Fruit fly (Drosophila melanogaster) Kc167 (cell line): Measurements from ENCODE around the gene IP3K1.

ENCODE experiments used
- Myc ChIP-seq: fragments of >200 bp; optimal IDR thresholded peaks from 2 replicates; lab custom pipeline; 2017; ENCODE audit warnings: missing external identifiers
- Sin3A ChIP-seq: fragments of >200 bp; optimal IDR thresholded peaks from 2 replicates; lab custom pipeline; 2018; ENCODE audit warnings: missing external identifiers
- h ChIP-seq: fragments of >200 bp; optimal IDR thresholded peaks from 3 replicates; lab custom pipeline; 2018; ENCODE audit warnings: missing external identifiers
- insv ChIP-seq: fragments of >200 bp; optimal IDR thresholded peaks from 3 replicates; lab custom pipeline; 2018; ENCODE audit warnings: missing external identifiers
- psq ChIP-seq: fragments of >200 bp; optimal IDR thresholded peaks from 2 replicates; lab custom pipeline; 2017; ENCODE audit warnings: missing external identifiers
- ttk ChIP-seq: sonication (Bioruptor generic); optimal IDR thresholded peaks from 2 replicates; lab custom pipeline; 2017; ENCODE audit warnings: missing external identifiers

IP3K1 gene

DNA sequence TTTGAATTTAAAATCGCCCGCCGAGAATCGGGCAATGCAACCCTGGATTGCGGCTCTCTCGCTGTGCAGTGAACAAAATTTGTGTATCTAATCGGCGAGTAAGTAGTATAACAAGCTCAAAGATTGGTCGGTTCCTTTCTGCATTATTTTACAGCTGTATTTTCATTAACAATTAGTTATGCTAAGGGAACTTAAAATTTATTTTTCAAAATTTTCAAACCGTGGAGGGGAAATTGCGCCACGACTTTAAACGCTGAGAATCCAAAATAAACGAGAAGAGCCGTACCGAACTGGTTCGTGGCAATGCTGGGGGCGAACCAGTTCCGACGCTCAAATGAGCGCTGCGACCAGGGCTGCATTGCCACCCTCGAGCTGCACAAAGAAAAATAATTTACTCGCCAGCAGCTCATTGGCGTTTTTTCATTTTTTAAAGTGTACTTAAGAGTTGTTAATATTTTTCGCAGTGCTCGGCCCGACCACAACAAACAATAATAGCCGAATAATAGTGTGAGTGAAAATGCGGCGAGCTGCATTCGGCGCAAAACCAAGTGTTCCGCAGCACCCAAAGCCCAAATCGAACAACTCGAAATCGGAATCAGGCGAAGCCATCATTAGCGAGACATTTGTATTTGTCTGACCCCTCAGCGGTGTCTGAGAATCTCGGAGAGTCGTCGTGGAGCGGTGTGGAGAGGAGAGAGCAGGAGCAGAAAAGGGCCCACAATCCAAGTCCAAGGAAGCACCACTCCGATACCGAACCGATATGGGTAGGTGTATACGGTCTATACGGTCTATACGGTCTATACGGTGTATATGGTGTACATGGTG, 24.0 kb upstream of the IP3K1 start, which contains the start of gene zf30C:
Gene zf30C, plus strand, starts transcription at position 353 of the 825 bp plus-strand sequence.
- TF ChIP-seq ttk (lab: Kevin White, UChicago) (no peak), insv (lab: Kevin White, UChicago) (no peak), Myc (no peak), h (lab: Kevin White, UChicago) (no peak), psq (no peak), Sin3A (lab: Kevin White, UChicago) (no peak)

DNA sequence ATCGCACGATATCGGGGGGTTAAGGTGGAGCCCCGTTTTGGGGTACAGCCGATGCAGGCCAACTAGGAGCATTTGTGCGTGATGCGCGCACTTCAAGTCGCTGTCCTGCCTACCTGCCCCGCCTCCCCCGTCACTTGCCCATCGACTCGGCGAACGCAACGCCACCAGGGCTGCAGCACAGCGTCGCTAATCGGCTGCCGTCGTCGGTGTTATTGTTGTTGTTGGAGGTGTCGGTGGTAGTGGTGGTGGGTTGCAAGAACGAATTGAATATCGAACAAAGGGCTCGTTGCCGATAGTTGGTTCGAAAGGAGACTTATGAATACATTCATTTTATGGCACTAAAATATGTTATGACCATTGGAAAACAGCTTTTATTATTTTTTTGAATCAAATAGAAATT, 23.3 kb upstream of the IP3K1 start:
- no peak for TF ChIP-seq Myc
- TF ChIP-seq psq = no peak

dm6 chr2L:9763212-9763869, 18.8 kb upstream of the IP3K1 start, which contains the start of the genes Taf11 and und:
Gene Taf11, minus strand, starts transcription at chr2L:9763262.
Gene und, plus strand, starts transcription at chr2L:9763369.
- TF ChIP-seq h (lab: Kevin White, UChicago) (no peak), psq (no peak), Myc (no peak), ttk (lab: Kevin White, UChicago) (no peak), insv (lab: Kevin White, UChicago) (no peak), Sin3A (lab: Kevin White, UChicago) (no peak)

DNA sequence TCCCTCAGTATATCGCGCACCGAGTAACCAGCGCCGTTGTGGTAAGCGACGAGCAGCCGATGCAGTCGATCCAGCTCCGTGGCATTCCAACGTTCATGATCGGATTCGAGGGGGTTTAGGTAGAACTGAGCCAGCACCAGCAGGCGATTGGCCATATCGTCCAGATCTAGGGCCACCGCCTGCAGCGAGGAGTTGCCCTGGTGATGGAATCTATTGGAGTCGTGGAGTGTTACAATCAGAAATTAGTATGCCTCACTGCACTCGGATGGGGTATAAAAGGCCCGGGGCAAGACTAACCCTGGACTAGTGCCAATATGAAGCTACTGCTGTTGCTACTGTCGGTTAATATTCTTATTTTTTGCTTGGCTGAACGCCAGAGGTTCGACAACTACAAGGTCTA, 15.4 kb upstream of the IP3K1 start, which contains the start of gene CG4017:
Gene CG4017, plus strand, starts transcription at position 301 of the 400 bp plus-strand sequence.
- TF ChIP-seq Sin3A (lab: Kevin White, UChicago) (no peak), h (lab: Kevin White, UChicago) (no peak), Myc (no peak), insv (lab: Kevin White, UChicago) (no peak), ttk (lab: Kevin White, UChicago) (no peak), psq (no peak)

dm6 chr2L:9768735-9769134, 13.4 kb upstream of the IP3K1 start, which contains the start of gene CG17633:
Gene CG17633, plus strand, starts transcription at chr2L:9769060.
- TF ChIP-seq h (lab: Kevin White, UChicago) (no peak), ttk (lab: Kevin White, UChicago) (no peak), Sin3A (lab: Kevin White, UChicago) (no peak), insv (lab: Kevin White, UChicago) (no peak), psq (no peak), Myc (no peak)

DNA sequence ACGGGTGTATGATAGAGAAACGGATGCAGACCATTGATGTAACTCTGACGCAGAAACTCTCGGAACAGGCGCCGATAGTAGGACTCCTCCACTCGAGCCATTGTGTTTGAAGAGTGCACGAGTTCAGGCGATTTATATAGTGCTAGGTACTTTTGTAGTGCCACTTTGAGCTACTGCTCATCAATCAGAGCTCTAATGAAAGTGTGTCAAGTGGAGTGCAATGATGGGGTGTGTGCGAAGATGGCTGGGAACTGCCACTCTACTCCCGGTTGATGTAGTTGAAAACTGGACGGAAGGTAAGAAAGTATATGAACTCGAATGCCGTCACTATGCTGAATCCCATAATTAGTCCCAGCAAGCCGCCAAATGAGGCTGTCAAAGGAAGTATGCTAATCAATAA, 11.3 kb upstream of the IP3K1 start, which contains the start of gene ppk18:
Gene ppk18, minus strand, starts transcription at position 101 of the 400 bp plus-strand sequence.
- TF ChIP-seq psq = no peak
- no peak for TF ChIP-seq h (lab: Kevin White, UChicago)
- TF ChIP-seq Myc = no peak
- TF ChIP-seq Sin3A (lab: Kevin White, UChicago) = no peak
- TF ChIP-seq ttk (lab: Kevin White, UChicago) = no peak
- no peak for TF ChIP-seq insv (lab: Kevin White, UChicago)

dm6 chr2L:9774980-9775628, 7.1 kb upstream of the IP3K1 start, which contains the start of the genes ppk11 and ppk16:
Gene ppk11, minus strand, starts transcription at chr2L:9775030.
Gene ppk16, minus strand, starts transcription at chr2L:9775030.
- TF ChIP-seq ttk (lab: Kevin White, UChicago) (no peak), Sin3A (lab: Kevin White, UChicago) (no peak), Myc (no peak), insv (lab: Kevin White, UChicago) (no peak), psq (no peak), h (lab: Kevin White, UChicago) (no peak)

- no peak for TF ChIP-seq psq
Measured at dm6 chr2L:9777927-9778326, 4.3 kb upstream of the IP3K1 start.

DNA sequence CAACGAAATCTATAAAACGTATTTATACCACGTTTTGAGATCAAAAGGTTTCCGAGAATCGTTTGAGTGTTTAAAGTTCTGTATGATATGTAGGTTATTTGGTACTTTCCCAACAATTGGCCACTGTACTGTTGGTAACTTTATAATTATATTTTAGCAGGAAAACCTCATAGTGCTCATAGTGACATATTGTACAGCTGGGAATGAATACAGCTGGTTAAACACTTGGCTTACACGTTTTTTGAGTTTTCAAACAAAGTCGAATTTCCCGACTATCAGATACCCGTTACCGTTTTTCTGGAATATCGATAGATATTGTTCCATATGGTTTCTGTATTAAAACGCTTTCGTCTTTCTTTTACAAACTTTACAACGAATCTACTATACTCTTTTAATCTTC, 3.8 kb upstream of the IP3K1 start:
- TF ChIP-seq h (lab: Kevin White, UChicago) (no peak), insv (lab: Kevin White, UChicago) (no peak), Sin3A (lab: Kevin White, UChicago) (no peak), psq (no peak)

dm6 chr2L:9779147-9779546, 3.0 kb upstream of the IP3K1 start:
- TF ChIP-seq h (lab: Kevin White, UChicago) = no peak
- TF ChIP-seq insv (lab: Kevin White, UChicago) = no peak
- TF ChIP-seq Myc = no peak

- TF ChIP-seq insv (lab: Kevin White, UChicago) (no peak), Myc (no peak), Sin3A (lab: Kevin White, UChicago) (no peak), psq (no peak), ttk (lab: Kevin White, UChicago) (no peak), h (lab: Kevin White, UChicago) (no peak)
Measured at dm6 chr2L:9779754-9780153, 2.4 kb upstream of the IP3K1 start.

DNA sequence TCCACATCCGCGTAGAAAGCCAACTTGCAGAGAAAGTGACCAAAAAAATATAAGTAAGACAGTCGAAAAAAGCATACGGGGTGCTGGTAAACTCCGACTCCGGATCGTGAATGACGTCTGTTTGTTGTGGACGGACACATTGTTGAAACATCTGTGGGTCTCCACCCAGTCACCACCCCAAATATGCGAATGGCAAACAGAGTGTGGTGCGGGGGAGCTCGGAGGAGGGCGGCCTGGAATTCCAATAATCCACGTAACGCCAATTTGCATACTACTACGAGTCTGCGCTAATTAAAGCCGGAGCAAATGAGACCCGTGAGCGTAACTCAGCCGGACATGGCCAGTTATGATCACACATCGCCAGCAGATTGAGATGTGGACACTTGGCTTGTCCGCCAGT, 946 bp downstream of the IP3K1 start:
- TF ChIP-seq Sin3A (lab: Kevin White, UChicago) (no peak), h (lab: Kevin White, UChicago) (no peak), Myc (no peak)
